Worm (Caenorhabditis elegans) whole organism, L4/young adult: ENCODE results near the gene C12D5.10.

ENCODE experiments used
- W03F9.2 ChIP-seq: fragments of 150-350 bp; optimal IDR thresholded peaks from 2 replicates; lab custom pipeline; 2014; ENCODE audit warnings: missing biosample characterization, missing genetic modification characterization
- dao-5 ChIP-seq: sonication (generic microtip); optimal IDR thresholded peaks from 2 replicates; lab custom pipeline; 2016; ENCODE audit warnings: missing genotype, missing genetic modification characterization, moderate library complexity, missing compliant biosample characterization
- him-1 ChIP-seq: sonication (generic microtip); optimal IDR thresholded peaks from 2 replicates; lab custom pipeline; 2016; ENCODE audit warnings: missing genotype, missing genetic modification reagents, missing genetic modification characterization, missing compliant biosample characterization

DNA sequence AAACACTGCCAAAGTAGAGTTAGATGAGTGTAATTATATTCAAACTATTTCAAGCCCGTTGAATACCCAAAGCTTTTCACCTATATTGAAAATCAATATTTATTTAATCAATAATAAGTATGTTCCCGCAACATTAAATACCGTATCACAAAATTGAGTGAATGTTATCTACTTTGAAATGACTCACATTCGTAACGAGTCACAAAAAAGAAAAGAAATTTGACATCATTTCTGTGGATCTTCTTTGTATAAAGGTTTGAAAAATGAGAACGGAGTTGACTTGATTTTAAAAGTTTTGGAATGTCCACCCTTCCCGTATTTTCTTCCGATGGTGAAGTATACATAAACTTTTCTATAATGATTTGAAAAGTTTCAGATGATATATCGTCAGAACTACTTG lies 42.0 kb upstream of the C12D5.10 start, which contains the start of gene srr-10:
- TF ChIP-seq W03F9.2 (tag; lab: Kevin White, UChicago): no peak
- no peak for TF ChIP-seq dao-5 (tag; lab: Kevin White, UChicago)
- no peak for TF ChIP-seq him-1 (tag; lab: Kevin White, UChicago)
